Worm (Caenorhabditis elegans): Measurements from ENCODE around the gene T04F8.8.

- TF ChIP-seq ceh-20 (GFP tag; IDR thresholded peaks at IDR 0.05) (no peak), lin-29 (GFP tag; IDR thresholded peaks at IDR 0.05) (no peak), ceh-28 (tag; optimal IDR thresholded peaks at IDR 0.05) (no peak), saeg-2 (GFP tag; IDR thresholded peaks at IDR 0.05) (no peak), nhr-237 (tag; optimal IDR thresholded peaks at IDR 0.05) (no peak), snpc-4 (tag; optimal IDR thresholded peaks at IDR 0.05) (no peak), nhr-10 (tag; optimal IDR thresholded peaks at IDR 0.05) (no peak), T26A8.4 (GFP tag; IDR thresholded peaks at IDR 0.05) (no peak), daf-12 (tag; optimal IDR thresholded peaks at IDR 0.05) (no peak), unc-130 (GFP tag; optimal IDR thresholded peaks at IDR 0.05) (no peak)
Observed at ce11 chrX:11617387-11617786, 29.9 kb upstream of the T04F8.8 start, which contains the start of gene F52D10.4.
